Fruit fly (Drosophila melanogaster) whole organism, embryonic: ENCODE data around the gene Sem1.
A peak's percentile ranks its signal among the peaks of the same experiment; 100 is the strongest.

Experiments used
- Ada2b ChIP-seq: fragments of 200-800 bp; sonication (Bioruptor generic); IDR thresholded peaks from 2 replicates; pipeline ENCODE4 v1.3.6; 2022; ENCODE audit warnings: missing biosample characterization, missing genetic modification characterization
- BtbVII ChIP-seq: fragments of 200-800 bp; sonication (Bioruptor generic); optimal IDR thresholded peaks from 3 replicates; lab custom pipeline; 2017; ENCODE audit warnings: missing biosample characterization, mild to moderate bottlenecking, missing genetic modification characterization
- CG10267 ChIP-seq: fragments of 200-800 bp; sonication (Bioruptor generic); optimal IDR thresholded peaks from 2 replicates; lab custom pipeline; 2018; ENCODE audit warnings: missing biosample characterization, mild to moderate bottlenecking, missing genetic modification characterization, moderate library complexity
- CG11247 ChIP-seq: fragments of 200-800 bp; sonication (Bioruptor generic); IDR thresholded peaks from 2 replicates; pipeline ENCODE4 v1.3.6; 2022; ENCODE audit warnings: missing biosample characterization, missing genetic modification characterization
- CG11695 ChIP-seq: fragments of 200-800 bp; sonication (Bioruptor generic); IDR thresholded peaks from 3 replicates; pipeline ENCODE4 v1.3.6; 2022; ENCODE audit warnings: missing biosample characterization, missing genetic modification characterization
- CG12659 ChIP-seq: fragments of 200-800 bp; sonication (Bioruptor generic); optimal IDR thresholded peaks from 3 replicates; lab custom pipeline; 2017; ENCODE audit warnings: mild to moderate bottlenecking, missing biosample characterization, missing genetic modification reagents, missing genetic modification characterization
- CG15514 ChIP-seq: fragments of 200-800 bp; sonication (Bioruptor generic); optimal IDR thresholded peaks from 3 replicates; lab custom pipeline; 2017; ENCODE audit warnings: missing biosample characterization, missing genetic modification characterization, mild to moderate bottlenecking, moderate library complexity, missing genetic modification reagents
- CG15601 ChIP-seq: fragments of 200-800 bp; sonication (Bioruptor generic); optimal IDR thresholded peaks from 3 replicates; lab custom pipeline; 2019; ENCODE audit warnings: missing biosample characterization, mild to moderate bottlenecking, missing genetic modification characterization, moderate library complexity
- CG1603 ChIP-seq: fragments of 200-800 bp; sonication (Bioruptor generic); optimal IDR thresholded peaks from 2 replicates; lab custom pipeline; 2019; ENCODE audit warnings: missing biosample characterization, mild to moderate bottlenecking, missing genetic modification characterization, moderate library complexity
- CG16813 ChIP-seq: fragments of 200-800 bp; sonication (Bioruptor generic); IDR thresholded peaks from 3 replicates; pipeline ENCODE4 v1.3.6; 2022; ENCODE audit warnings: missing biosample characterization, missing genetic modification characterization; ENCODE audit not compliant: partially characterized antibody
- CG2129 ChIP-seq: fragments of 200-800 bp; sonication (Bioruptor generic); IDR thresholded peaks from 2 replicates; pipeline ENCODE4 v1.3.6; 2022; ENCODE audit warnings: missing biosample characterization, missing genetic modification characterization; ENCODE audit not compliant: partially characterized antibody
- CG2712 ChIP-seq: fragments of 200-800 bp; optimal IDR thresholded peaks from 3 replicates; lab custom pipeline; 2019; ENCODE audit warnings: missing biosample characterization, mild to moderate bottlenecking, missing genetic modification characterization, moderate library complexity
- CG30403 ChIP-seq: fragments of 200-800 bp; sonication (Bioruptor generic); optimal IDR thresholded peaks from 3 replicates; lab custom pipeline; 2016; ENCODE audit warnings: missing biosample characterization, missing genetic modification characterization
- CG31388 ChIP-seq: fragments of 200-800 bp; sonication (Bioruptor generic); optimal IDR thresholded peaks from 2 replicates; lab custom pipeline; 2016; ENCODE audit warnings: missing biosample characterization, missing genetic modification characterization
- CG33557 ChIP-seq: fragments of 200-800 bp; sonication (Bioruptor generic); optimal IDR thresholded peaks from 2 replicates; lab custom pipeline; 2019; ENCODE audit warnings: missing biosample characterization, mild to moderate bottlenecking, missing genetic modification characterization, moderate library complexity
- CG4707 ChIP-seq: fragments of 200-800 bp; sonication (Bioruptor generic); optimal IDR thresholded peaks from 2 replicates; lab custom pipeline; 2018; ENCODE audit warnings: missing biosample characterization, mild to moderate bottlenecking, missing genetic modification characterization, moderate library complexity
- CG7839 ChIP-seq: fragments of 200-800 bp; sonication (Bioruptor generic); optimal IDR thresholded peaks from 3 replicates; lab custom pipeline; 2018; ENCODE audit warnings: missing biosample characterization, mild to moderate bottlenecking, missing genetic modification characterization, moderate library complexity
- CG8281 ChIP-seq: fragments of 200-800 bp; sonication (Bioruptor generic); optimal IDR thresholded peaks from 2 replicates; lab custom pipeline; 2018; ENCODE audit warnings: missing biosample characterization, mild to moderate bottlenecking, missing genetic modification characterization, moderate library complexity
- CG8944 ChIP-seq: fragments of 200-800 bp; sonication (Bioruptor generic); optimal IDR thresholded peaks from 3 replicates; lab custom pipeline; 2016; ENCODE audit warnings: missing biosample characterization, missing genetic modification characterization
- CG9215 ChIP-seq: fragments of 200-800 bp; sonication (Bioruptor generic); IDR thresholded peaks from 2 replicates; pipeline ENCODE4 v1.3.6; 2022; ENCODE audit warnings: missing biosample characterization, missing genetic modification characterization
- CG9932 ChIP-seq: fragments of 200-800 bp; sonication (Bioruptor generic); IDR thresholded peaks from 2 replicates; pipeline ENCODE4 v1.3.6; 2022; ENCODE audit warnings: missing biosample characterization, missing genetic modification characterization
- Dll ChIP-seq: fragments of 200-800 bp; sonication (Bioruptor generic); IDR thresholded peaks from 4 replicates; pipeline ENCODE4 v1.3.6; 2022; ENCODE audit warnings: missing biosample characterization, missing genetic modification characterization; ENCODE audit not compliant: partially characterized antibody
- Doc2 ChIP-seq: fragments of 200-800 bp; sonication (Bioruptor generic); IDR thresholded peaks from 2 replicates; pipeline ENCODE4 v1.3.6; 2022; ENCODE audit warnings: missing biosample characterization, missing genetic modification characterization
- Doc3 ChIP-seq: fragments of 200-800 bp; sonication (Bioruptor generic); IDR thresholded peaks from 3 replicates; pipeline ENCODE4 v1.3.6; 2022; ENCODE audit warnings: missing biosample characterization, missing genetic modification characterization; ENCODE audit not compliant: partially characterized antibody
- Ets65A ChIP-seq: fragments of 200-800 bp; sonication (Bioruptor generic); peaks from one replicate; lab custom pipeline; 2016; ENCODE audit warnings: missing biosample characterization, missing genetic modification characterization
- Hey ChIP-seq: fragments of 200-800 bp; sonication (Bioruptor generic); optimal IDR thresholded peaks from 3 replicates; lab custom pipeline; 2018; ENCODE audit warnings: missing biosample characterization, mild to moderate bottlenecking, missing genetic modification characterization
- MBD-R2 ChIP-seq: fragments of 200-800 bp; sonication (Bioruptor generic); IDR thresholded peaks from 2 replicates; pipeline ENCODE4 v1.3.6; 2022; ENCODE audit warnings: missing biosample characterization, missing genetic modification characterization
- NC2β ChIP-seq: fragments of 200-800 bp; sonication (Bioruptor generic); optimal IDR thresholded peaks from 2 replicates; lab custom pipeline; 2016; ENCODE audit warnings: missing biosample characterization, missing genetic modification characterization
- Ptx1 ChIP-seq: fragments of 200-800 bp; sonication (Bioruptor generic); IDR thresholded peaks from 2 replicates; pipeline ENCODE4 v1.3.6; 2022; ENCODE audit warnings: missing biosample characterization, missing genetic modification characterization
- Stat92E ChIP-seq, 3 experiments: fragments of >200 bp in 2 of 3; fragments of 200-800 bp in 1 of 3; sonication (Bioruptor generic) in 1 of 3; optimal IDR thresholded peaks; 2 replicates each; lab custom pipeline; 2017 to 2019; ENCODE audit warnings: missing biosample characterization in 3 of 3, missing genetic modification characterization in 3 of 3, mild to moderate bottlenecking in 1 of 3, moderate library complexity in 1 of 3
- Vsx1 ChIP-seq: fragments of 200-800 bp; sonication (Bioruptor generic); optimal IDR thresholded peaks from 2 replicates; lab custom pipeline; 2017; ENCODE audit warnings: missing biosample characterization, mild to moderate bottlenecking, missing genetic modification characterization, missing genetic modification reagents
- ase ChIP-seq: fragments of 200-800 bp; sonication (Bioruptor generic); IDR thresholded peaks from 3 replicates; pipeline ENCODE4 v1.3.6; 2022; ENCODE audit warnings: missing biosample characterization, missing genetic modification characterization
- danr ChIP-seq: fragments of 200-800 bp; sonication (Bioruptor generic); IDR thresholded peaks from 2 replicates; pipeline ENCODE4 v1.3.6; 2022; ENCODE audit warnings: missing biosample characterization, missing genetic modification characterization
- dati ChIP-seq: fragments of 200-800 bp; sonication (Bioruptor generic); IDR thresholded peaks from 2 replicates; pipeline ENCODE4 v1.3.6; 2022; ENCODE audit warnings: missing biosample characterization, missing genetic modification characterization
- en ChIP-seq: fragments of 200-800 bp; sonication (Bioruptor generic); optimal IDR thresholded peaks from 2 replicates; lab custom pipeline; 2016; ENCODE audit warnings: missing biosample characterization, missing genetic modification characterization
- ewg ChIP-seq: fragments of 200-800 bp; sonication (Bioruptor generic); optimal IDR thresholded peaks from 3 replicates; lab custom pipeline; 2017; ENCODE audit warnings: mild to moderate bottlenecking, missing biosample characterization, missing genetic modification reagents, missing genetic modification characterization
- fd96Cb ChIP-seq: fragments of 200-800 bp; sonication (Bioruptor generic); optimal IDR thresholded peaks from 2 replicates; lab custom pipeline; 2018; ENCODE audit warnings: missing biosample characterization, mild to moderate bottlenecking, missing genetic modification characterization, moderate library complexity
- gcm ChIP-seq: fragments of 200-800 bp; sonication (Bioruptor generic); optimal IDR thresholded peaks from 2 replicates; lab custom pipeline; 2019; ENCODE audit warnings: missing biosample characterization, mild to moderate bottlenecking, missing genetic modification characterization, moderate library complexity
- hkb ChIP-seq, 2 experiments: fragments of 200-800 bp in 1 of 2; fragments of >200 bp in 1 of 2; sonication (Bioruptor generic) in 1 of 2; IDR thresholded peaks in 1 of 2; optimal IDR thresholded peaks in 1 of 2; 2 replicates each; pipeline versions ENCODE4 v1.3.6 to Lab custom; 2017 to 2022; ENCODE audit warnings: missing biosample characterization in 1 of 2, missing genetic modification characterization in 1 of 2
- ind ChIP-seq: fragments of 200-800 bp; sonication (Bioruptor generic); optimal IDR thresholded peaks from 3 replicates; lab custom pipeline; 2016; ENCODE audit warnings: missing biosample characterization, missing genetic modification characterization
- lmd ChIP-seq: fragments of 200-800 bp; sonication (Bioruptor generic); IDR thresholded peaks from 2 replicates; pipeline ENCODE4 v1.3.6; 2022; ENCODE audit warnings: missing biosample characterization, missing genetic modification characterization
- pan ChIP-seq, 4 experiments: fragments of >200 bp in 3 of 4; fragments of 200-800 bp in 1 of 4; sonication (Bioruptor generic) in 1 of 4; optimal IDR thresholded peaks in 3 of 4; IDR thresholded peaks in 1 of 4; 2 replicates each; pipeline versions ENCODE4 v1.3.6 to Lab custom; 2017 to 2022; ENCODE audit warnings: missing biosample characterization in 2 of 4, missing genetic modification characterization in 2 of 4, mixed read lengths in 1 of 4
- pho ChIP-seq: fragments of 200-800 bp; sonication (Bioruptor generic); optimal IDR thresholded peaks from 2 replicates; lab custom pipeline; 2016; ENCODE audit warnings: missing biosample characterization, missing genetic modification characterization
- rib ChIP-seq: fragments of 200-800 bp; sonication (Bioruptor generic); IDR thresholded peaks from 2 replicates; pipeline ENCODE4 v1.3.6; 2022; ENCODE audit warnings: missing biosample characterization, missing genetic modification characterization
- sisA ChIP-seq: fragments of 200-800 bp; sonication (Bioruptor generic); IDR thresholded peaks from 2 replicates; pipeline ENCODE4 v1.3.6; 2022; ENCODE audit warnings: missing biosample characterization, missing genetic modification characterization
- sob ChIP-seq: fragments of 200-800 bp; sonication (Bioruptor generic); IDR thresholded peaks from 2 replicates; pipeline ENCODE4 v1.3.6; 2022; ENCODE audit warnings: missing biosample characterization, missing genetic modification characterization
- tap ChIP-seq: fragments of 200-800 bp; optimal IDR thresholded peaks from 3 replicates; lab custom pipeline; 2019; ENCODE audit warnings: missing biosample characterization, mild to moderate bottlenecking, missing genetic modification characterization, moderate library complexity
- tin ChIP-seq: fragments of 200-800 bp; sonication (Bioruptor generic); optimal IDR thresholded peaks from 3 replicates; lab custom pipeline; 2016; ENCODE audit warnings: missing biosample characterization, missing genetic modification characterization
- vvl ChIP-seq: fragments of 200-800 bp; sonication (Bioruptor generic); IDR thresholded peaks from 2 replicates; pipeline ENCODE4 v1.3.6; 2022; ENCODE audit warnings: missing biosample characterization, missing genetic modification characterization

Gene Sem1

dm6 chr2L:7039342-7039684 is 24.5 kb upstream of the Sem1 start (continued):
- TF ChIP-seq CG2712 (tag; lab: Kevin White, UChicago), result peak; percentile 53
- TF ChIP-seq Ets65A, result peak; percentile 73
- peak; percentile 41 for TF ChIP-seq ewg (GFP tag; lab: Kevin White, UChicago)
- peak; percentile 62 for TF ChIP-seq CG11247
- TF ChIP-seq CG31388 (GFP tag; lab: Kevin White, UChicago), result no peak
- TF ChIP-seq dati (GFP tag; lab: Robert Waterston, UW), result no peak
- no peak for TF ChIP-seq Stat92E (GFP tag; optimal IDR thresholded peaks at IDR 0.05; lab: Kevin White, UChicago)
- peak; percentile 75 for TF ChIP-seq Ptx1 (GFP tag; lab: Robert Waterston, UW)
- TF ChIP-seq pho, result peak; percentile 55
- TF ChIP-seq NC2β (GFP tag; lab: Kevin White, UChicago), result peak; percentile 38
- peak; percentile 68 for TF ChIP-seq sisA (GFP tag; lab: Robert Waterston, UW)
- no peak for TF ChIP-seq Doc2
- peak; percentile 66 for TF ChIP-seq Ada2b (GFP tag; lab: Robert Waterston, UW)
- no peak for TF ChIP-seq CG2129
- TF ChIP-seq CG10267 (tag; lab: Kevin White, UChicago), result peak; percentile 31
- peak; percentile 76 for TF ChIP-seq CG11695 (GFP tag; lab: Robert Waterston, UW)
- TF ChIP-seq sob (GFP tag; lab: Robert Waterston, UW), result peak; percentile 60; the same call in 1 of the 2 replicates
- TF ChIP-seq tin (GFP tag; lab: Kevin White, UChicago), result peak; percentile 61
- TF ChIP-seq danr (GFP tag; lab: Robert Waterston, UW), result peak; percentile 55; the same call in 1 of the 2 replicates
- TF ChIP-seq lmd, result peak; percentile 60
- peak; percentile 43 for TF ChIP-seq fd96Cb (tag; lab: Kevin White, UChicago)
- TF ChIP-seq CG8281 (tag; lab: Kevin White, UChicago), result no peak
- TF ChIP-seq CG1603, result peak; percentile 43
- TF ChIP-seq pan (optimal IDR thresholded peaks at IDR 0.05; lab: Kevin White, UChicago), result no peak
- peak in 1 of 2 experiments; percentile 67 for TF ChIP-seq pan (GFP tag; optimal IDR thresholded peaks at IDR 0.05 in 1 of 2, IDR thresholded peaks at IDR 0.05 in 1 of 2)
- no peak for TF ChIP-seq Doc3 (GFP tag; lab: Robert Waterston, UW)
- TF ChIP-seq ind (GFP tag; lab: Kevin White, UChicago), result peak; percentile 64
- no peak for TF ChIP-seq hkb (optimal IDR thresholded peaks at IDR 0.05; lab: Kevin White, UChicago)
- TF ChIP-seq hkb (GFP tag; IDR thresholded peaks at IDR 0.05; lab: Robert Waterston, UW), result peak; percentile 74
- TF ChIP-seq tap (tag; lab: Kevin White, UChicago), result peak; percentile 24
- TF ChIP-seq CG9932 (GFP tag; lab: Robert Waterston, UW), result peak; percentile 24; the same call in 1 of the 2 replicates
- TF ChIP-seq CG9215 (GFP tag; lab: Robert Waterston, UW), result 0 out of 2 replicates have a peak, but pooled peaks have one; percentile 32
- TF ChIP-seq CG15601, result no peak
- TF ChIP-seq Dll, result no peak
- peak; percentile 32 for TF ChIP-seq CG12659 (GFP tag; lab: Kevin White, UChicago)
- no peak for TF ChIP-seq CG16813 (GFP tag; lab: Robert Waterston, UW)
- no peak for TF ChIP-seq CG33557 (GFP tag; lab: Kevin White, UChicago)
- TF ChIP-seq CG7839, result peak; percentile 63
- TF ChIP-seq ase (GFP tag; lab: Robert Waterston, UW), result 0 out of 3 replicates have a peak, but pooled peaks have one; percentile 51
- peak; percentile 3 for TF ChIP-seq BtbVII (GFP tag; lab: Kevin White, UChicago)
- peak; percentile 73 for TF ChIP-seq CG30403
- TF ChIP-seq CG8944 (GFP tag; lab: Kevin White, UChicago), result peak; percentile 62
- peak; percentile 39 for TF ChIP-seq CG15514
- TF ChIP-seq MBD-R2 (GFP tag; lab: Robert Waterston, UW), result peak; percentile 36; the same call in 1 of the 2 replicates
- TF ChIP-seq gcm (GFP tag; lab: Kevin White, UChicago), result peak; percentile 12
- TF ChIP-seq en (GFP tag; lab: Kevin White, UChicago), result peak; percentile 56
- TF ChIP-seq Vsx1 (GFP tag; lab: Kevin White, UChicago), result peak; percentile 41
- no peak for TF ChIP-seq CG4707 (GFP tag; lab: Kevin White, UChicago)
- peak; percentile 70; the same call in 1 of the 2 replicates for TF ChIP-seq vvl (GFP tag; lab: Robert Waterston, UW)
- TF ChIP-seq Hey, result no peak
- no peak for TF ChIP-seq rib (GFP tag; lab: Robert Waterston, UW)
